Fruit fly (Drosophila melanogaster) whole organism: ENCODE results near the gene CG43658.

ENCODE experiments used
- Dll ChIP-seq: fragments of >200 bp; optimal IDR thresholded peaks from 2 replicates; lab custom pipeline; 2017
- pan ChIP-seq: fragments of >200 bp; optimal IDR thresholded peaks from 2 replicates; lab custom pipeline; 2017
- psq ChIP-seq: fragments of >200 bp; optimal IDR thresholded peaks from 2 replicates; lab custom pipeline; 2017

DNA sequence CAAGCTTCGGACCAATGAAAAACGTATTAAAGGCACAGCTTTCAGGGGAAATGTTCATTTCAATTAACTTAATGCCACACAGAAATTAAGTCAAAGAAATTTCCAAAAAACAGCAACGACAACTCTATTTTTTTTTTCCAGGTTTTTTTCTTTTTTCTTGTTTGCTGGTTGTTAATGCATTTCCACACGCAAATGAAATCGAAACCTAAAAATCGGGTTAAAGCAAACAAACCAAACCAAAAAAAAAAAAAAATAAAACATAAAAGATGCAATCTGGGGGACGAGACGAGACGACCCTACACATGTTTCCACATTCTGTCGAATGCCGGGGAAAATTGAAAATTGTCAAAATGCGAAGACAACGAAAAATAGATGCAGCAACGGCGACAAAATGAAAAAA, 57.9 kb downstream of the CG43658 start:
- TF ChIP-seq psq: no peak
- no peak for TF ChIP-seq pan
- TF ChIP-seq Dll (lab: Kevin White, UChicago): no peak
